Worm (Caenorhabditis elegans): ENCODE data around the gene ZK1248.11.

- TF ChIP-seq mep-1 (tag; optimal IDR thresholded peaks at IDR 0.05) (no peak), C16A3.4 (tag; optimal IDR thresholded peaks at IDR 0.05) (no peak), lin-39 (tag; optimal IDR thresholded peaks at IDR 0.05) (no peak), fos-1 (tag; optimal IDR thresholded peaks at IDR 0.05) (no peak)
Observed at ce11 chrII:5838453-5838852, 10.1 kb upstream of the ZK1248.11 start, which contains the start of gene ZK1248.15.

Data from whole organism, L1 larva.